Fruit fly (Drosophila melanogaster) whole organism, pupa: ENCODE measurements around the gene Pmi.
A peak's percentile ranks its signal among the peaks of the same experiment; 100 is the strongest.

Experiments used
- CG10348 ChIP-seq: fragments of 200-800 bp; sonication (Bioruptor generic); IDR thresholded peaks from 2 replicates; pipeline ENCODE4 v1.3.6; 2022; ENCODE audit warnings: missing biosample characterization, missing genetic modification characterization
- CG12605 ChIP-seq: fragments of 200-800 bp; sonication (Bioruptor generic); IDR thresholded peaks from 2 replicates; pipeline ENCODE4 v1.3.6; 2022; ENCODE audit warnings: missing biosample characterization, missing genetic modification characterization
- CG13204 ChIP-seq: fragments of 200-800 bp; sonication (Bioruptor generic); optimal IDR thresholded peaks from 2 replicates; lab custom pipeline; 2018; ENCODE audit warnings: missing biosample characterization, mild to moderate bottlenecking, missing genetic modification characterization, moderate library complexity
- CG14655 ChIP-seq: fragments of 200-800 bp; sonication (Bioruptor generic); optimal IDR thresholded peaks from 3 replicates; lab custom pipeline; 2017; ENCODE audit warnings: mild to moderate bottlenecking, missing biosample characterization, missing genetic modification reagents, missing genetic modification characterization
- CG15710 ChIP-seq: fragments of 200-800 bp; sonication (Bioruptor generic); optimal IDR thresholded peaks from 2 replicates; lab custom pipeline; 2018; ENCODE audit warnings: missing biosample characterization, mild to moderate bottlenecking, missing genetic modification characterization, moderate library complexity
- CG17806 ChIP-seq: fragments of 200-800 bp; sonication (Bioruptor generic); optimal IDR thresholded peaks from 2 replicates; lab custom pipeline; 2018; ENCODE audit warnings: missing biosample characterization, mild to moderate bottlenecking, missing genetic modification characterization, moderate library complexity
- CG32121 ChIP-seq: fragments of 200-800 bp; sonication (Bioruptor generic); IDR thresholded peaks from 2 replicates; pipeline ENCODE4 v1.3.6; 2022; ENCODE audit warnings: missing biosample characterization, missing genetic modification characterization
- CG34367 ChIP-seq: fragments of 200-800 bp; sonication (Bioruptor generic); optimal IDR thresholded peaks from 2 replicates; lab custom pipeline; 2018; ENCODE audit warnings: missing biosample characterization, mild to moderate bottlenecking, missing genetic modification characterization
- CG4496 ChIP-seq: fragments of 200-800 bp; sonication (Bioruptor generic); IDR thresholded peaks from 3 replicates; pipeline ENCODE4 v1.3.6; 2022; ENCODE audit warnings: missing biosample characterization, missing genetic modification characterization
- CG8159 ChIP-seq: fragments of 200-800 bp; sonication (Bioruptor generic); optimal IDR thresholded peaks from 3 replicates; lab custom pipeline; 2018; ENCODE audit warnings: missing biosample characterization, mild to moderate bottlenecking, missing genetic modification characterization, moderate library complexity
- CG8301 ChIP-seq: fragments of 200-800 bp; sonication (Bioruptor generic); optimal IDR thresholded peaks from 2 replicates; lab custom pipeline; 2018; ENCODE audit warnings: missing biosample characterization, mild to moderate bottlenecking, missing genetic modification characterization
- CG9948 ChIP-seq: fragments of 200-800 bp; sonication (Bioruptor generic); optimal IDR thresholded peaks from 2 replicates; lab custom pipeline; 2018; ENCODE audit warnings: missing biosample characterization, mild to moderate bottlenecking, missing genetic modification characterization, moderate library complexity
- D1 ChIP-seq: fragments of 200-800 bp; sonication (Bioruptor generic); optimal IDR thresholded peaks from 2 replicates; lab custom pipeline; 2018; ENCODE audit warnings: missing biosample characterization, mild to moderate bottlenecking, missing genetic modification characterization, moderate library complexity
- EcR ChIP-seq: fragments of 200-800 bp; sonication (Bioruptor generic); optimal IDR thresholded peaks from 3 replicates; lab custom pipeline; 2019; ENCODE audit warnings: missing biosample characterization, missing genetic modification characterization, mild to moderate bottlenecking, moderate library complexity, missing genetic modification reagents
- Ets98B ChIP-seq: fragments of 200-800 bp; sonication (Bioruptor generic); IDR thresholded peaks from 2 replicates; pipeline ENCODE4 v1.3.6; 2022; ENCODE audit warnings: missing biosample characterization, missing genetic modification characterization
- Pif1A ChIP-seq: fragments of 200-800 bp; sonication (Bioruptor generic); optimal IDR thresholded peaks from 3 replicates; lab custom pipeline; 2016; ENCODE audit warnings: missing biosample characterization, missing genetic modification characterization
- Pif1B ChIP-seq: fragments of 200-800 bp; sonication (Bioruptor generic); optimal IDR thresholded peaks from 3 replicates; lab custom pipeline; 2016; ENCODE audit warnings: missing biosample characterization, missing genetic modification characterization
- Snoo ChIP-seq: fragments of 200-800 bp; sonication (Bioruptor generic); optimal IDR thresholded peaks from 3 replicates; lab custom pipeline; 2017; ENCODE audit warnings: missing biosample characterization, mild to moderate bottlenecking, missing genetic modification characterization, inconsistent platforms
- fd96Ca ChIP-seq: fragments of 200-800 bp; sonication (Bioruptor generic); IDR thresholded peaks from 3 replicates; pipeline ENCODE4 v1.3.6; 2022; ENCODE audit warnings: missing biosample characterization, missing genetic modification characterization
- gl ChIP-seq: fragments of 200-800 bp; sonication (Bioruptor generic); optimal IDR thresholded peaks from 2 replicates; lab custom pipeline; 2018; ENCODE audit warnings: missing biosample characterization, mild to moderate bottlenecking, missing genetic modification characterization
- rn ChIP-seq: fragments of 200-800 bp; sonication (Bioruptor generic); IDR thresholded peaks from 2 replicates; pipeline ENCODE4 v1.3.6; 2022; ENCODE audit warnings: missing biosample characterization, missing genetic modification characterization

Gene Pmi

DNA sequence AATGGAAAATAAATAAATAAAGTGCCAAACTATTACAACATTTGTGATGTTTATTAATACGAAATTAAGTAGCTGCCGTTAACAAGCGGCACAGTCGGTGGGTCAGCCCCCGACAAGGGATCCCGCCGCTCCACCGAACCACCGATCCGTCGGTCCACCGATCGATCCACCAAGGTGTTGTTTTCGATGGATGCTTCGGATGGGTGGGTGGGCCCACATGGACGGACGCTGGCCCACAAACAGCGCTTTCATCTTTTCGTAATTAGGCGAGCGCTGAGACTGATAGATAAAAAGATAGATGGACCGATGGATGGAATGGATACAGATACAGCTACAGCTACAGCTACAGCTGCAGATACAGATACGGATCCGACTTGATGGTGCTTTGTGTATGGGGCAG is 48.4 kb downstream of the Pmi start:
- no peak for TF ChIP-seq CG34367 (tag; lab: Kevin White, UChicago)
- TF ChIP-seq CG8159, result no peak
- TF ChIP-seq, all 21 proteins: peak for 0

DNA sequence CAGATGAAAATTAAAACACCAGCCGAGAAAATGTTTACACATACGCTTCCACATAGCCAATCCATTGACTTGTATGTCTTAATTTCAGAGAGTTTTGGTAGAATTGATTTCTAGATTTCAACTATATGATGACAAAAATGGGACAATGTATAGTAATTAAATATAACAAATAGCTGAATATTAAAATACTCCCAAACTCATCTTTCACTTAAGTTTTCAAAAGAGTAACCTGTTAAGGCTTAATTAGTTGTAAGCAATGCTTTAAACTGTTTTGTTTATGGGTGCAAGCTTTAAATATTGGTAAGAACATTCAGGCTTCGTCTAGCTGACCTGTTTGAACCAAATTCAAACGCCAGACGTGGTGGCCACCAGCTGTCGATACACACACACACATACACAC is 48.8 kb downstream of the Pmi start:
- TF ChIP-seq CG34367 (tag; lab: Kevin White, UChicago) (no peak), CG12605 (no peak), CG4496 (GFP tag; lab: Robert Waterston, UW) (no peak), Pif1B (GFP tag; lab: Kevin White, UChicago) (no peak), CG8301 (tag; lab: Kevin White, UChicago) (no peak), CG15710 (tag; lab: Kevin White, UChicago) (no peak), gl (tag; lab: Kevin White, UChicago) (no peak), CG14655 (GFP tag; lab: Kevin White, UChicago) (no peak), EcR (GFP tag; lab: Kevin White, UChicago) (no peak), CG9948 (tag; lab: Kevin White, UChicago) (no peak), rn (GFP tag; lab: Robert Waterston, UW) (no peak), Pif1A (no peak), D1 (tag; lab: Kevin White, UChicago) (no peak)

DNA sequence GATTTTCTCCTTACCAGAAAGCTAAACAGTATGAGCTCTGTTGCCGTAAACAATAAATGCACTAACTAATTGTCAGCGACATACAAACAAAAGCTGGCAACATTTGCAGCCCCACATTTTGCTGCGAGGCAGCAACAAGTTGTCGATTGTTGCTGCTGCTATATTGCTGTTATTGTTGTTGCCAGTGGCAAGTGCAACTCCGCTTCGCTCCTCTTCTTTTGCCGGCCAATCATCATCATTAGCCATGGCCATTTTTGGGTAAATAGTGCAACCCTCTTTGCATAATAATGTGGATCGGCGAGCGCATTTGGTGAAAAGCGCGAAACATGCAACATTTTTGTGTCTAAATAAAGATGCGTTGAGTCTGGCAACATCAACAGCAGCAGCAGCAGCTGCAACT is 50.8 kb downstream of the Pmi start:
- TF ChIP-seq gl (tag; lab: Kevin White, UChicago), result no peak
- TF ChIP-seq D1 (tag; lab: Kevin White, UChicago), result no peak
- TF ChIP-seq CG32121 (GFP tag; lab: Robert Waterston, UW), result no peak
- no peak for TF ChIP-seq CG8159
- TF ChIP-seq EcR (GFP tag; lab: Kevin White, UChicago), result no peak
- no peak for TF ChIP-seq CG10348 (GFP tag; lab: Robert Waterston, UW)
- no peak for TF ChIP-seq CG9948 (tag; lab: Kevin White, UChicago)
- no peak for TF ChIP-seq Ets98B (GFP tag; lab: Robert Waterston, UW)
- TF ChIP-seq Pif1B (GFP tag; lab: Kevin White, UChicago), result no peak
- TF ChIP-seq rn (GFP tag; lab: Robert Waterston, UW), result no peak
- no peak for TF ChIP-seq Pif1A
- no peak for TF ChIP-seq CG15710 (tag; lab: Kevin White, UChicago)
- no peak for TF ChIP-seq CG8301 (tag; lab: Kevin White, UChicago)

DNA sequence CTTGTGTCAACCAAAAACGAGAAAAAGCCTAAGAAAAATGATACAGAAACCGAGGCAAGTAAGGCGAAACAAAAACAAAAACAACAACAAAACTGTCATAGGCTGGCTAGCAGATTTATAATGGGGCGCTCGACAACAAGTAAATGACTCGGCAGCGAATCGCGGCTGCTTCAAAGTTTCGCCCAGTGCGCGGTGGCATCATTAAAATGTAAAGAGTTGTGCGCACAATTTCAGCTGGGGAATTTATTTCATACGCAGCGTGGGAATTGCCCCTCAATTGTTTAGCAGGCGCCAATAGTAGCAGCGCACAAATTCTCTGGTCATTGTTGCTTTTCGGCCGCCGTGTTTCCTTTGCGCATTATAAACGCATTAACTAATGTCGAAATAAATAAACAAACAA is 52.0 kb downstream of the Pmi start:
- TF ChIP-seq gl (tag; lab: Kevin White, UChicago) (no peak), rn (GFP tag; lab: Robert Waterston, UW) (no peak), CG8159 (no peak), Ets98B (GFP tag; lab: Robert Waterston, UW) (no peak), CG10348 (GFP tag; lab: Robert Waterston, UW) (no peak), EcR (GFP tag; lab: Kevin White, UChicago) (no peak), Pif1A (no peak), Pif1B (GFP tag; lab: Kevin White, UChicago) (no peak), CG14655 (GFP tag; lab: Kevin White, UChicago) (no peak), CG34367 (tag; lab: Kevin White, UChicago) (no peak), CG32121 (GFP tag; lab: Robert Waterston, UW) (no peak), CG15710 (tag; lab: Kevin White, UChicago) (no peak), D1 (tag; lab: Kevin White, UChicago) (no peak), fd96Ca (GFP tag; lab: Robert Waterston, UW) (no peak), CG9948 (tag; lab: Kevin White, UChicago) (no peak), CG17806 (tag; lab: Kevin White, UChicago) (no peak), CG12605 (no peak), Snoo (no peak), CG13204 (GFP tag; lab: Kevin White, UChicago) (no peak), CG8301 (tag; lab: Kevin White, UChicago) (no peak)

- TF ChIP-seq CG13204 (GFP tag; lab: Kevin White, UChicago) (peak; percentile 43), CG9948 (tag; lab: Kevin White, UChicago) (no peak), EcR (GFP tag; lab: Kevin White, UChicago) (peak; percentile 0)
These were observed 53.9 kb downstream of the Pmi start for dm6 chr3L:5833761-5834160.

- TF ChIP-seq CG17806 (tag; lab: Kevin White, UChicago) (peak; percentile 77), CG8159 (peak; percentile 68), Pif1B (GFP tag; lab: Kevin White, UChicago) (peak; percentile 85), EcR (GFP tag; lab: Kevin White, UChicago) (no peak), Snoo (peak; percentile 41), fd96Ca (GFP tag; lab: Robert Waterston, UW) (peak; percentile 98), D1 (tag; lab: Kevin White, UChicago) (no peak), CG10348 (GFP tag; lab: Robert Waterston, UW) (no peak), CG15710 (tag; lab: Kevin White, UChicago) (peak; percentile 73), Pif1A (peak; percentile 92), rn (GFP tag; lab: Robert Waterston, UW) (peak; percentile 93), Ets98B (GFP tag; lab: Robert Waterston, UW) (peak; percentile 98), CG12605 (peak; percentile 91), gl (tag; lab: Kevin White, UChicago) (peak; percentile 52), CG13204 (GFP tag; lab: Kevin White, UChicago) (peak; percentile 2), CG8301 (tag; lab: Kevin White, UChicago) (peak; percentile 93), CG4496 (GFP tag; lab: Robert Waterston, UW) (peak; percentile 98), CG9948 (tag; lab: Kevin White, UChicago) (peak; percentile 77), CG14655 (GFP tag; lab: Kevin White, UChicago) (peak; percentile 94), CG32121 (GFP tag; lab: Robert Waterston, UW) (peak; percentile 96), CG34367 (tag; lab: Kevin White, UChicago) (peak; percentile 79)
These were observed 54.4 kb downstream of the Pmi start for dm6 chr3L:5834245-5834644.
